Worm (Caenorhabditis elegans): ENCODE results near the gene srbc-63.

ce11 chrV:15448408-15448807, 35.9 kb upstream of the srbc-63 start, which contains the start of gene T26H5.4:
- TF ChIP-seq lin-13 (tag; optimal IDR thresholded peaks at IDR 0.05) (no peak), unc-39 (tag; optimal IDR thresholded peaks at IDR 0.05) (no peak), nhr-28 (tag; optimal IDR thresholded peaks at IDR 0.05) (no peak), snpc-4 (tag; optimal IDR thresholded peaks at IDR 0.05) (no peak), nhr-76 (tag; optimal IDR thresholded peaks at IDR 0.05) (no peak)
